Worm (Caenorhabditis elegans): ENCODE data around the gene Y37E11AM.4.

Gene Y37E11AM.4

ce11 chrIV:3686260-3686659 lies 36.3 kb downstream of the Y37E11AM.4 start:
- TF ChIP-seq nhr-21 (tag; optimal IDR thresholded peaks at IDR 0.05) (no peak), snpc-4 (tag; optimal IDR thresholded peaks at IDR 0.05) (no peak), dmd-4 (tag; optimal IDR thresholded peaks at IDR 0.05) (no peak), nhr-6 (tag; optimal IDR thresholded peaks at IDR 0.05) (no peak), zag-1 (tag; optimal IDR thresholded peaks at IDR 0.05) (no peak), unc-55 (GFP tag; optimal IDR thresholded peaks at IDR 0.05) (no peak), ZK546.5 (tag; optimal IDR thresholded peaks at IDR 0.05) (no peak), nhr-10 (tag; optimal IDR thresholded peaks at IDR 0.05) (no peak), nhr-12 (tag; optimal IDR thresholded peaks at IDR 0.05) (no peak), nhr-23 (tag; optimal IDR thresholded peaks at IDR 0.05) (no peak), fos-1 (tag; optimal IDR thresholded peaks at IDR 0.05) (no peak), ztf-11 (tag; optimal IDR thresholded peaks at IDR 0.05) (no peak), ztf-4 (tag; optimal IDR thresholded peaks at IDR 0.05) (no peak)

ce11 chrIV:3681763-3682162 lies 40.8 kb downstream of the Y37E11AM.4 start:
- no peak for TF ChIP-seq nhr-237 (tag; optimal IDR thresholded peaks at IDR 0.05)
- TF ChIP-seq nhr-77 (tag; optimal IDR thresholded peaks at IDR 0.05), result no peak
- TF ChIP-seq sma-9 (GFP tag; optimal IDR thresholded peaks at IDR 0.05), result no peak
- no peak for TF ChIP-seq sma-9 (tag; optimal IDR thresholded peaks at IDR 0.05)
- no peak for TF ChIP-seq ZK546.5 (tag; optimal IDR thresholded peaks at IDR 0.05)
- no peak for TF ChIP-seq snpc-4 (tag; optimal IDR thresholded peaks at IDR 0.05)
- TF ChIP-seq ceh-16 (tag; optimal IDR thresholded peaks at IDR 0.05), result no peak
- no peak for TF ChIP-seq unc-55 (GFP tag; optimal IDR thresholded peaks at IDR 0.05)
- no peak for TF ChIP-seq nhr-11 (tag; optimal IDR thresholded peaks at IDR 0.05)
- TF ChIP-seq gmeb-1 (tag; optimal IDR thresholded peaks at IDR 0.05), result no peak
- TF ChIP-seq elt-3 (tag; optimal IDR thresholded peaks at IDR 0.05), result no peak
- no peak for TF ChIP-seq nhr-6 (tag; optimal IDR thresholded peaks at IDR 0.05)
- TF ChIP-seq blmp-1 (tag; optimal IDR thresholded peaks at IDR 0.05; ENCODE audit: insufficient read depth), result no peak
- TF ChIP-seq fos-1 (tag; optimal IDR thresholded peaks at IDR 0.05), result no peak

- TF ChIP-seq mdl-1 (tag; optimal IDR thresholded peaks at IDR 0.05) (no peak), sma-3 (GFP tag; optimal IDR thresholded peaks at IDR 0.05) (no peak), elt-1 (tag; optimal IDR thresholded peaks at IDR 0.05) (no peak), sma-9 (GFP tag; optimal IDR thresholded peaks at IDR 0.05) (no peak), sma-9 (tag; optimal IDR thresholded peaks at IDR 0.05) (no peak), ztf-11 (tag; optimal IDR thresholded peaks at IDR 0.05) (no peak), nhr-10 (tag; optimal IDR thresholded peaks at IDR 0.05) (no peak), sem-4 (tag; optimal IDR thresholded peaks at IDR 0.05) (no peak), unc-55 (GFP tag; optimal IDR thresholded peaks at IDR 0.05) (no peak), alr-1 (tag; optimal IDR thresholded peaks at IDR 0.05) (no peak), nhr-12 (tag; optimal IDR thresholded peaks at IDR 0.05) (no peak), gmeb-1 (tag; optimal IDR thresholded peaks at IDR 0.05) (no peak), unc-62 (GFP tag; optimal IDR thresholded peaks at IDR 0.05) (no peak), lin-11 (tag; optimal IDR thresholded peaks at IDR 0.05) (no peak)
Measured at ce11 chrIV:3668603-3669002, 54.0 kb downstream of the Y37E11AM.4 start, which contains the start of gene fmil-1. Gene fmil-1 (minus strand): TSS chrIV:3668703.

- TF ChIP-seq snpc-4 (tag; optimal IDR thresholded peaks at IDR 0.05), result no peak
- no peak for TF ChIP-seq nhr-23 (tag; optimal IDR thresholded peaks at IDR 0.05)
- no peak for TF ChIP-seq zag-1 (tag; optimal IDR thresholded peaks at IDR 0.05)
- TF ChIP-seq sma-3 (GFP tag; optimal IDR thresholded peaks at IDR 0.05), result no peak
- TF ChIP-seq ztf-11 (tag; optimal IDR thresholded peaks at IDR 0.05), result no peak
- TF ChIP-seq nhr-12 (tag; optimal IDR thresholded peaks at IDR 0.05), result no peak
- TF ChIP-seq nhr-10 (tag; optimal IDR thresholded peaks at IDR 0.05), result no peak
- no peak for TF ChIP-seq sem-4 (tag; optimal IDR thresholded peaks at IDR 0.05)
- TF ChIP-seq skn-1 (tag; optimal IDR thresholded peaks at IDR 0.05), result no peak
- TF ChIP-seq mdl-1 (tag; optimal IDR thresholded peaks at IDR 0.05), result no peak
- no peak for TF ChIP-seq egl-27 (tag; optimal IDR thresholded peaks at IDR 0.05)
- no peak for TF ChIP-seq lin-39 (tag; optimal IDR thresholded peaks at IDR 0.05)
- TF ChIP-seq lsy-2 (tag; optimal IDR thresholded peaks at IDR 0.05), result no peak
- no peak for TF ChIP-seq Y55F3AM.14 (GFP tag; optimal IDR thresholded peaks at IDR 0.05)
- TF ChIP-seq alr-1 (tag; optimal IDR thresholded peaks at IDR 0.05), result no peak
- no peak for TF ChIP-seq nhr-11 (tag; optimal IDR thresholded peaks at IDR 0.05)
Measured at ce11 chrIV:3667796-3668195, 54.8 kb downstream of the Y37E11AM.4 start.
